Worm (Caenorhabditis elegans) whole organism, L1 larva: ENCODE data around the gene ZK688.12.

ENCODE experiments used
- C34B4.2 ChIP-seq: sonication (generic microtip); optimal IDR thresholded peaks from 2 replicates; lab custom pipeline; 2017; ENCODE audit warnings: mild to moderate bottlenecking, missing genetic modification characterization, missing compliant biosample characterization
- Y116A8C.19 ChIP-seq: sonication (generic microtip); optimal IDR thresholded peaks from 2 replicates; lab custom pipeline; 2016; ENCODE audit warnings: missing compliant biosample characterization, missing genetic modification characterization, borderline replicate concordance
- blmp-1 ChIP-seq: fragments of 150-350 bp; optimal IDR thresholded peaks from 2 replicates; lab custom pipeline; 2014; ENCODE audit warnings: missing biosample characterization, missing genetic modification characterization
- ceh-8 ChIP-seq: fragments of 200-800 bp; sonication (Bioruptor generic); optimal IDR thresholded peaks from 2 replicates; lab custom pipeline; 2018; ENCODE audit warnings: mild to moderate bottlenecking, missing genetic modification characterization, moderate library complexity, missing compliant biosample characterization
- ceh-88 ChIP-seq: fragments of 200-800 bp; sonication (Bioruptor generic); IDR thresholded peaks from 2 replicates; pipeline ENCODE4 v1.3.6; 2022; ENCODE audit warnings: missing genetic modification characterization, missing compliant biosample characterization
- ceh-90 ChIP-seq: sonication (generic microtip); optimal IDR thresholded peaks from 2 replicates; lab custom pipeline; 2016; ENCODE audit warnings: missing genetic modification characterization, missing compliant biosample characterization
- dpl-1 ChIP-seq, 3 experiments: fragments of 150-350 bp in 2 of 3; sonication (generic microtip) in 1 of 3; optimal IDR thresholded peaks; 2 replicates each; lab custom pipeline; 2014 to 2017; ENCODE audit warnings: missing biosample characterization in 3 of 3, missing genetic modification characterization in 3 of 3, missing genetic modification reagents in 3 of 3
- efl-1 ChIP-seq, 4 experiments: fragments of 150-350 bp; optimal IDR thresholded peaks in 3 of 4; peaks in 1 of 4; 1 replicate in 1 of 4; 2 replicates in 3 of 4; lab custom pipeline; 2014; ENCODE audit warnings: missing biosample characterization in 2 of 4, missing genetic modification characterization in 2 of 4, missing genetic modification reagents in 2 of 4
- egl-27 ChIP-seq, 2 experiments: fragments of 150-350 bp in 1 of 2; sonication (generic microtip); optimal IDR thresholded peaks; 3 replicates each; lab custom pipeline; 2017 to 2018; ENCODE audit warnings: missing biosample characterization in 2 of 2, missing genetic modification characterization in 2 of 2, missing genetic modification reagents in 2 of 2
- elt-2 ChIP-seq: sonication (generic microtip); optimal IDR thresholded peaks from 2 replicates; lab custom pipeline; 2016; ENCODE audit warnings: missing genetic modification characterization, mild to moderate bottlenecking, inconsistent platforms, missing compliant biosample characterization, missing genetic modification reagents
- elt-3 ChIP-seq, 6 experiments: fragments of 150-350 bp in 1 of 6; sonication (generic microtip); optimal IDR thresholded peaks; 2 replicates each; lab custom pipeline; 2017 to 2018; ENCODE audit warnings: missing biosample characterization in 6 of 6, missing genetic modification characterization in 6 of 6, inconsistent platforms in 1 of 6
- ets-5 ChIP-seq: fragments of 200-800 bp; sonication (Bioruptor generic); IDR thresholded peaks from 2 replicates; pipeline ENCODE4 v1.3.6; 2022; ENCODE audit warnings: missing genetic modification characterization, missing compliant biosample characterization
- fkh-10 ChIP-seq: sonication (generic microtip); optimal IDR thresholded peaks from 2 replicates; lab custom pipeline; 2017; ENCODE audit warnings: missing biosample characterization, missing genetic modification reagents, missing genetic modification characterization
- hlh-17 ChIP-seq: fragments of 200-800 bp; sonication (Bioruptor generic); optimal IDR thresholded peaks from 2 replicates; lab custom pipeline; 2018; ENCODE audit warnings: missing genetic modification characterization, mild to moderate bottlenecking, missing compliant biosample characterization, moderate library complexity, borderline replicate concordance
- hlh-4 ChIP-seq: sonication (generic microtip); optimal IDR thresholded peaks from 2 replicates; lab custom pipeline; 2016; ENCODE audit warnings: mild to moderate bottlenecking, missing genetic modification characterization, missing compliant biosample characterization
- irx-1 ChIP-seq: sonication (generic microtip); optimal IDR thresholded peaks from 2 replicates; lab custom pipeline; 2016; ENCODE audit warnings: missing genetic modification characterization, missing compliant biosample characterization
- isw-1 ChIP-seq: fragments of 200-800 bp; sonication (Bioruptor generic); IDR thresholded peaks from 2 replicates; pipeline ENCODE4 v1.3.6; 2022; ENCODE audit warnings: missing genetic modification characterization, missing compliant biosample characterization
- lin-13 ChIP-seq: fragments of 150-350 bp; optimal IDR thresholded peaks from 2 replicates; lab custom pipeline; 2014; ENCODE audit warnings: missing biosample characterization, missing genetic modification reagents, missing genetic modification characterization
- lin-14 ChIP-seq: fragments of 200-800 bp; sonication (Bioruptor generic); optimal IDR thresholded peaks from 2 replicates; lab custom pipeline; 2018; ENCODE audit warnings: mild to moderate bottlenecking, missing genetic modification characterization, moderate library complexity, missing compliant biosample characterization
- lin-15B ChIP-seq: fragments of 150-350 bp; sonication (generic microtip); optimal IDR thresholded peaks from 3 replicates; lab custom pipeline; 2014; ENCODE audit warnings: missing biosample characterization, missing genetic modification characterization
- lin-35 ChIP-seq, 2 experiments: fragments of 150-350 bp; optimal IDR thresholded peaks; 2 replicates each; lab custom pipeline; 2014; ENCODE audit warnings: missing biosample characterization in 2 of 2, missing genetic modification characterization in 2 of 2, missing genetic modification reagents in 2 of 2
- lin-39 ChIP-seq: fragments of 150-350 bp; optimal IDR thresholded peaks from 2 replicates; lab custom pipeline; 2014; ENCODE audit warnings: missing biosample characterization, missing genetic modification reagents, missing genetic modification characterization
- lir-3 ChIP-seq: sonication (generic microtip); optimal IDR thresholded peaks from 2 replicates; lab custom pipeline; 2016; ENCODE audit warnings: mild to moderate bottlenecking, missing genetic modification characterization, moderate library complexity, missing compliant biosample characterization; ENCODE audit not compliant: poor library complexity
- lsy-2 ChIP-seq, 2 experiments: fragments of 150-350 bp; optimal IDR thresholded peaks; 2 replicates each; lab custom pipeline; 2014; ENCODE audit warnings: missing biosample characterization in 2 of 2, missing genetic modification characterization in 2 of 2
- mdl-1 ChIP-seq, 2 experiments: fragments of 150-350 bp; optimal IDR thresholded peaks; 2 replicates each; lab custom pipeline; 2014 to 2017; ENCODE audit warnings: missing biosample characterization in 2 of 2, missing genetic modification characterization in 2 of 2, inconsistent platforms in 1 of 2
- mep-1 ChIP-seq: fragments of 150-350 bp; optimal IDR thresholded peaks from 2 replicates; lab custom pipeline; 2014; ENCODE audit warnings: missing biosample characterization, missing genetic modification characterization
- nhr-11 ChIP-seq: fragments of 150-350 bp; optimal IDR thresholded peaks from 2 replicates; lab custom pipeline; 2014; ENCODE audit warnings: missing biosample characterization, missing genetic modification characterization
- nhr-20 ChIP-seq: sonication (generic microtip); optimal IDR thresholded peaks from 2 replicates; lab custom pipeline; 2016; ENCODE audit warnings: mild to moderate bottlenecking, missing genetic modification characterization, missing compliant biosample characterization
- nhr-237 ChIP-seq: fragments of 150-350 bp; optimal IDR thresholded peaks from 2 replicates; lab custom pipeline; 2014; ENCODE audit warnings: missing biosample characterization, missing genetic modification characterization
- nhr-71 ChIP-seq: sonication (generic microtip); optimal IDR thresholded peaks from 2 replicates; lab custom pipeline; 2016; ENCODE audit warnings: mild to moderate bottlenecking, missing genetic modification characterization, moderate library complexity, missing compliant biosample characterization
- nhr-76 ChIP-seq: sonication (generic microtip); optimal IDR thresholded peaks from 2 replicates; lab custom pipeline; 2017; ENCODE audit warnings: missing biosample characterization, missing genetic modification characterization
- nhr-85 ChIP-seq: sonication (generic microtip); peaks from one replicate; lab custom pipeline; 2016; ENCODE audit warnings: missing genetic modification characterization, inconsistent platforms, missing compliant biosample characterization
- nhr-90 ChIP-seq: sonication (generic microtip); optimal IDR thresholded peaks from 2 replicates; lab custom pipeline; 2016; ENCODE audit warnings: mild to moderate bottlenecking, missing genetic modification characterization, missing compliant biosample characterization; ENCODE audit not compliant: poor library complexity
- pqm-1 ChIP-seq: sonication (generic microtip); optimal IDR thresholded peaks from 3 replicates; lab custom pipeline; 2017; ENCODE audit warnings: missing biosample characterization, missing genetic modification characterization
- rnt-1 ChIP-seq: sonication (generic microtip); optimal IDR thresholded peaks from 2 replicates; lab custom pipeline; 2016; ENCODE audit warnings: mild to moderate bottlenecking, missing genetic modification characterization, moderate library complexity, missing compliant biosample characterization
- snu-23 ChIP-seq: sonication (generic microtip); optimal IDR thresholded peaks from 2 replicates; lab custom pipeline; 2016; ENCODE audit warnings: missing genetic modification characterization, missing compliant biosample characterization
- swsn-7 ChIP-seq: sonication (generic microtip); optimal IDR thresholded peaks from 2 replicates; lab custom pipeline; 2016; ENCODE audit warnings: missing genetic modification characterization, missing compliant biosample characterization
- tbx-2 ChIP-seq: sonication (generic microtip); optimal IDR thresholded peaks from 2 replicates; lab custom pipeline; 2016; ENCODE audit warnings: missing genetic modification characterization, missing compliant biosample characterization
- ztf-11 ChIP-seq, 2 experiments: sonication (generic microtip); optimal IDR thresholded peaks; 2 replicates each; lab custom pipeline; 2016 to 2017; ENCODE audit warnings: missing genetic modification characterization in 2 of 2, missing biosample characterization in 1 of 2, missing compliant biosample characterization in 1 of 2
- ztf-4 ChIP-seq: fragments of 150-350 bp; optimal IDR thresholded peaks from 2 replicates; lab custom pipeline; 2014; ENCODE audit warnings: missing biosample characterization, missing genetic modification characterization

ZK688.12 gene

DNA sequence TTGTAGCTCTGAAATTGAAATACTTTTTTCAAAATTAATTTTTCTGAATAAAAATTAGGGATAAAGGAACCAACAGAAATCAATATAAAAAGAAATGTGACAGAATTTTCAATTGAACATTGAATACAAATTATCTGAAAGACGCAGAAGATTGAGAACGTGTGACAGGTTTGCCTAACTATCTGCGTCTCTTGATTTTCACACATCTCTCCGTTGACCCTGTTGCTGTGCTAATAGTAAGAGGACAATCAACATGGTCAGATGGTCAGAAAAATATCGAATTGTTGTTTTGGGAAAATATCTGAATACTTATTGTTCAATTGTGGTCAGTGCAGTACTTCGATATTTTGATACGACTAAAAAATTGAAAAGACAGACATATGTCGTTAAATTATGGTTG lies 1.8 kb downstream of the ZK688.12 start, which contains the start of gene ZK688.7:
TSS of gene ZK688.7 (minus strand) at position 14 of the 400 bp plus-strand sequence.
- TF ChIP-seq nhr-20 (tag; lab: Kevin White, UChicago) (peak; percentile 57), blmp-1 (tag; lab: Kevin White, UChicago) (peak; percentile 37), swsn-7 (tag; lab: Kevin White, UChicago) (no peak), ceh-90 (tag; lab: Kevin White, UChicago) (no peak), lir-3 (no peak), nhr-85 (peak; percentile 66), dpl-1 (GFP tag; optimal IDR thresholded peaks at IDR 0.05; lab: Kevin White, UChicago) (peak; percentile 8 to 34 (median 33)), nhr-76 (tag; lab: Kevin White, UChicago) (no peak), pqm-1 (tag; lab: Kevin White, UChicago) (no peak), efl-1 (optimal IDR thresholded peaks at IDR 0.05; lab: Kevin White, UChicago) (peak; percentile 1 to 30), efl-1 (GFP tag; optimal IDR thresholded peaks at IDR 0.05 in 1 of 2; lab: Kevin White, UChicago) (peak; percentile 19 to 71), snu-23 (GFP tag; lab: Kevin White, UChicago) (peak; percentile 70), ztf-4 (no peak), tbx-2 (tag; lab: Kevin White, UChicago) (no peak), ztf-11 (tag; optimal IDR thresholded peaks at IDR 0.05; lab: Kevin White, UChicago) (no peak), elt-3 (tag; optimal IDR thresholded peaks at IDR 0.05; lab: Kevin White, UChicago) (peak in 1 of 6 experiments; percentile 63), mdl-1 (tag; optimal IDR thresholded peaks at IDR 0.05; lab: Kevin White, UChicago) (peak in 1 of 2 experiments; percentile 15), lin-13 (GFP tag; lab: Kevin White, UChicago) (no peak), lsy-2 (tag; optimal IDR thresholded peaks at IDR 0.05; lab: Kevin White, UChicago) (peak in 1 of 2 experiments; percentile 15), nhr-90 (tag; lab: Kevin White, UChicago) (peak; percentile 11), egl-27 (tag; optimal IDR thresholded peaks at IDR 0.05; lab: Kevin White, UChicago) (no peak), mep-1 (peak; percentile 51), lin-15B (tag; lab: Kevin White, UChicago) (no peak), lin-14 (peak; percentile 81), hlh-4 (tag; lab: Kevin White, UChicago) (no peak), Y116A8C.19 (no peak), lin-35 (GFP tag; optimal IDR thresholded peaks at IDR 0.05; lab: Kevin White, UChicago) (peak in 1 of 2 experiments; percentile 68)

DNA sequence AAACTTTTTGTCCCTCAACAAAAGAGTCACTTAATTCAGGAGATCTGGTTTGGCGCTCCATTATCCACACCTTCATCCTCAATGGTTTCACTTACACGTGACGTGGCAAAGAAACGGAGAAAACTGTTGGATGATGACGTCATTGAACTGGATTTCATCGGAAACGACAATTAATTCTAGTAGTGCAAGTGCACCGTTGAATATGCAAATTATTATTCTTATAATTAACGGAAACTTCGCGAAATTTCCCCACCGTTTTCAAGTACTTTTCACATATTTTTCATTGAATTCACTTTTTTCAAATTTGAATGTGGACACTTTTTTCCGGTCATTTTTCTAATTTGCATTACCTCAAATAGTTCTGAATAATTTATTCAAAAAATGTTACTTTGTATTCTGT lies 4.1 kb downstream of the ZK688.12 start, which contains the start of gene ZK688.1:
TSS of gene ZK688.1 (plus strand) at position 301 of the 400 bp plus-strand sequence.
- TF ChIP-seq efl-1 (optimal IDR thresholded peaks at IDR 0.05; lab: Kevin White, UChicago), result no peak
- TF ChIP-seq efl-1 (GFP tag; optimal IDR thresholded peaks at IDR 0.05 in 1 of 2; lab: Kevin White, UChicago), result peak in 1 of 2 experiments; percentile 52
- no peak for TF ChIP-seq lsy-2 (tag; optimal IDR thresholded peaks at IDR 0.05; lab: Kevin White, UChicago)

DNA sequence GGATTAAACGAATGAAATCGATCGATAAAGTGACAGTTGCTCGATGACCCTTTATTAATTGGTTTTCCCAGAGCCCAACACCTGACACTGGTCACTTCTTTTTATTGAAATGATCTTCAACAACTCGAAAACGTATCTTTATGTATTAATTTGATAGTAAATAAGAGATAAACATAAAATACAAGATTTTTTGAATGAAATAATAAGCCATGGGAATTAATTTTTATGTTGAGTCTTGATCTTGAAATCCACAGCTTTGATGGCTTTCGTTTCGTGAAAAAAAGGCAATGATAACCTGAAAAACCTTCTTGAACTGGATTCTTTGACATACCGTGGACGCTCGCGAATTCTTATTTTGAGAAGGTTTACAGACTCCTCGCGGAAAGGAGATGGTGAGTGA lies 5.9 kb downstream of the ZK688.12 start, which contains the start of gene pcp-5:
TSS of gene pcp-5 (minus strand) at position 101 of the 400 bp plus-strand sequence.
- TF ChIP-seq nhr-237 (tag; lab: Kevin White, UChicago) (no peak), nhr-71 (tag; lab: Kevin White, UChicago) (peak; percentile 36), rnt-1 (tag; lab: Kevin White, UChicago) (peak; percentile 48)

DNA sequence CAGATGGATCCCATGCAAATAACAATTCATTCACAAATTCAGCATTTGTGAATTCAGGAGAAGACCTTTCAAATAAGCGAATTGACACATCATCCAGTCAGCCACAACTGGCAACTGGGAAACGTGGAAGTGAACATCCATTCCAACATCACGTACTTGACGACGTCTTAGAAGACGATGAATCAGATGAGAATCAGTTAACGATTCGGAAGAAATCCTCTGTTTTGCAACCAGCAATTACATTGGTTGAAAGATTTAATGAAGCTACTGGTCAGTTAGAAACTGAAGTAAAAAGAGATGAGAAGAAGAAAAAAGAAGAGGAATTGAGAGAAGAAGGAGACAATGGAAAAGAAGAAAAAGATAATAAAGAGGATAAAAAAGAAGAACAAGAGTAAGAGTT lies 10.0 kb downstream of the ZK688.12 start:
- TF ChIP-seq nhr-11 (tag; lab: Kevin White, UChicago) (no peak), ceh-88 (GFP tag; lab: Robert Waterston, UW) (no peak), fkh-10 (no peak), irx-1 (tag; lab: Kevin White, UChicago) (no peak), ceh-8 (GFP tag; lab: Kevin White, UChicago) (no peak), hlh-17 (no peak), lin-15B (tag; lab: Kevin White, UChicago) (no peak), ztf-4 (no peak), ets-5 (no peak), elt-2 (no peak), lin-35 (GFP tag; optimal IDR thresholded peaks at IDR 0.05; lab: Kevin White, UChicago) (no peak), C34B4.2 (no peak), isw-1 (GFP tag; lab: Robert Waterston, UW) (no peak), lin-39 (tag; lab: Kevin White, UChicago) (no peak)
